Fruit fly (Drosophila melanogaster) S2 (cell line): ENCODE measurements around the gene CG13930.

Experiments used
- CG8478 ChIP-seq: fragments of >200 bp; optimal IDR thresholded peaks from 2 replicates; lab custom pipeline; 2018
- CTCF ChIP-seq, 2 experiments: fragments of >200 bp; optimal IDR thresholded peaks; 2 replicates each; lab custom pipeline; 2018

dm6 chr3L:1626924-1627323 lies 45.6 kb downstream of the CG13930 start:
- TF ChIP-seq CG8478 (lab: Kevin White, UChicago): no peak
- TF ChIP-seq CTCF (optimal IDR thresholded peaks at IDR 0.05; lab: Kevin White, UChicago): no peak
